Fruit fly (Drosophila melanogaster): Measurements from ENCODE around the gene RpL23A.
A peak's percentile ranks its signal among the peaks of the same experiment; 100 is the strongest.

Gene RpL23A

dm6 chr3L:1639185-1639812 lies 29.2 kb downstream of the RpL23A start, which contains the start of the genes Mettl2 and Bgb:
Gene Mettl2 (minus strand): TSS chr3L:1639235.
Gene Bgb (plus strand): TSS chr3L:1639711.
- TF ChIP-seq CTCF (optimal IDR thresholded peaks at IDR 0.05) (peak in 1 of 2 experiments; percentile 13), CG8478 (optimal IDR thresholded peaks at IDR 0.05) (no peak)

- no peak for TF ChIP-seq CTCF (optimal IDR thresholded peaks at IDR 0.05)
- no peak for TF ChIP-seq CG8478 (optimal IDR thresholded peaks at IDR 0.05)
These were observed 30.8 kb downstream of the RpL23A start, which contains the start of gene nSyb for dm6 chr3L:1637652-1638051. Gene nSyb (minus strand): TSS chr3L:1637752.

dm6 chr3L:1636886-1637285 lies 31.6 kb downstream of the RpL23A start:
- TF ChIP-seq CG8478 (optimal IDR thresholded peaks at IDR 0.05) (no peak), CTCF (optimal IDR thresholded peaks at IDR 0.05) (no peak)

dm6 chr3L:1629064-1629777 lies 39.2 kb downstream of the RpL23A start, which contains the start of gene GC:
Gene GC (minus strand): TSS chr3L:1629301.
- TF ChIP-seq CTCF (optimal IDR thresholded peaks at IDR 0.05), result no peak
- no peak for TF ChIP-seq CG8478 (optimal IDR thresholded peaks at IDR 0.05)

- TF ChIP-seq CTCF (optimal IDR thresholded peaks at IDR 0.05) (no peak), CG8478 (optimal IDR thresholded peaks at IDR 0.05) (no peak)
These were observed 40.1 kb downstream of the RpL23A start, which contains the start of gene CG13928 for dm6 chr3L:1628176-1628866. Gene CG13928 (minus strand): TSS chr3L:1628377.

dm6 chr3L:1626924-1627323 lies 41.5 kb downstream of the RpL23A start:
- no peak for TF ChIP-seq CTCF (optimal IDR thresholded peaks at IDR 0.05)
- no peak for TF ChIP-seq CG8478 (optimal IDR thresholded peaks at IDR 0.05)

- TF ChIP-seq CTCF (optimal IDR thresholded peaks at IDR 0.05) (no peak), CG8478 (optimal IDR thresholded peaks at IDR 0.05) (no peak)
These were observed 50.2 kb downstream of the RpL23A start, which contains the start of the genes CG13926, ABCB7 and CG33230 for dm6 chr3L:1618116-1618727. Gene CG13926 (minus strand): TSS chr3L:1618158. Gene ABCB7 (plus strand): TSS chr3L:1618414. Gene CG33230 (plus strand): TSS chr3L:1618414.

Data from S2 (cell line).